Fruit fly (Drosophila melanogaster): ENCODE results near the gene RluA-2.

Gene RluA-2

DNA sequence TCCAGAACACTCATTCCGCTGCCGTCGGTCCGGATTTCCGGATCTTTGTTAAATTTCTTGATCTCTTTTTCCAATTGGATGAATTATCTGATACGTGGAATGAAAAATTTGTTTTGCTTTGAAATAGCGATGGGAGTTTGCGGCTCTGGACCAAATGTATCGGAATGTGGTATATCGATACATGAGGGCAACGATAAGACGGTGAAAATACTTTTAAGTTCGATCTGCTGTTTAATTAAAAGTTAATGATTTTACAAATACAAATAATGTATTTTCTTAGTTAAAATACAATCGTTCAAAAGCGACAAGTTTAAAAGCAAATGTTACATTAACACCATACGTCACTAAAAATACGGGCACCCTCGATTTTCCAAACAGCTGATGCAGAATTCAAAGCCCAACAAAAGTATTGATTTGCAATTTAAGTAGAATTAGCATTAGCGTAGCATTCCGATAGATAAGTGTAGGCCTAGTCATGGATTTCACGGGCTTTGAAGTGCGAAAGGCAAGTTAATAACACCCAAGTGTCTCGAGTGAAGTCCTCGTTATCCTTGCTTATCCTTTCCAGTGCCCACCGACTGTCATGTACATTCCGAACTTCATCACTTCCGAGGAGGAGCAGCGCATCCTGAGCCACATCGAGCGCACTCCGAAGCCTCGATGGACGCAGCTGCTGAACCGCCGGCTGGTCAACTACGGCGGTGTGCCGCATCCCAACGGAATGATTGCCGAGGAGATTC, 11.8 kb downstream of the RluA-2 start, which contains the start of the genes Cog4 and CG6144 (continued):
- TF ChIP-seq Sry-β (GFP tag; optimal IDR thresholded peaks at IDR 0.05) (no peak), CG32772 (GFP tag; IDR thresholded peaks at IDR 0.05) (0 out of 2 replicates have a peak, but pooled peaks have one; percentile 12), Deaf1 (tag; optimal IDR thresholded peaks at IDR 0.05) (no peak), NC2β (GFP tag; optimal IDR thresholded peaks at IDR 0.05) (no peak), cad (GFP tag; optimal IDR thresholded peaks at IDR 0.05) (no peak), jigr1 (GFP tag; IDR thresholded peaks at IDR 0.05) (no peak), Ravus (GFP tag; IDR thresholded peaks at IDR 0.05) (no peak), CG31388 (GFP tag; optimal IDR thresholded peaks at IDR 0.05) (no peak), lola (GFP tag; optimal IDR thresholded peaks at IDR 0.05) (peak in 1 of 3 experiments; percentile 55), hth (optimal IDR thresholded peaks at IDR 0.05) (no peak), CG3065 (GFP tag; optimal IDR thresholded peaks at IDR 0.05) (no peak), CG2120 (GFP tag; optimal IDR thresholded peaks at IDR 0.05) (peak; percentile 54), pzg (GFP tag; optimal IDR thresholded peaks at IDR 0.05) (peak; percentile 61), zen2 (GFP tag; IDR thresholded peaks at IDR 0.05; ENCODE audit: partially characterized antibody) (peak; percentile 80; the same call in 2 of the 3 replicates), klu (GFP tag; IDR thresholded peaks at IDR 0.05) (no peak), schlank (tag; optimal IDR thresholded peaks at IDR 0.05) (no peak), ind (GFP tag; optimal IDR thresholded peaks at IDR 0.05) (no peak), da (GFP tag; optimal IDR thresholded peaks at IDR 0.05) (no peak), CG11695 (GFP tag; IDR thresholded peaks at IDR 0.05) (no peak), gcm (GFP tag; optimal IDR thresholded peaks at IDR 0.05) (no peak), CG2129 (GFP tag; IDR thresholded peaks at IDR 0.05; ENCODE audit: partially characterized antibody) (peak; percentile 63), esg (GFP tag; conservative IDR thresholded peaks at IDR 0.05) (0 out of 2 replicates have a peak, but pooled peaks have one; percentile 7), Dfd (GFP tag; optimal IDR thresholded peaks at IDR 0.05) (no peak), sim (GFP tag; IDR thresholded peaks at IDR 0.05) (no peak), Lpt (GFP tag; optimal IDR thresholded peaks at IDR 0.05) (no peak), vfl (GFP tag; optimal IDR thresholded peaks at IDR 0.05) (no peak), CG6765 (GFP tag; optimal IDR thresholded peaks at IDR 0.05) (no peak), Spps (tag; optimal IDR thresholded peaks at IDR 0.05) (no peak), phol (tag; optimal IDR thresholded peaks at IDR 0.05) (peak; percentile 48), Eip74EF (GFP tag; optimal IDR thresholded peaks at IDR 0.05) (no peak), Xrp1 (GFP tag; IDR thresholded peaks at IDR 0.05) (peak; percentile 53; the same call in 1 of the 2 replicates), crol (GFP tag; IDR thresholded peaks at IDR 0.05) (no peak), CG9437 (GFP tag; optimal IDR thresholded peaks at IDR 0.05) (no peak), cas (GFP tag; IDR thresholded peaks at IDR 0.05) (no peak), prd (optimal IDR thresholded peaks at IDR 0.05) (no peak), prd (GFP tag; IDR thresholded peaks at IDR 0.05) (peak; percentile 48; the same call in 2 of the 3 replicates), CG18476 (GFP tag; optimal IDR thresholded peaks at IDR 0.05) (peak; percentile 0), grn (GFP tag; optimal IDR thresholded peaks at IDR 0.05) (peak; percentile 63), CG2116 (GFP tag; optimal IDR thresholded peaks at IDR 0.05) (peak; percentile 79), CG42726 (GFP tag; IDR thresholded peaks at IDR 0.05; ENCODE audit: partially characterized antibody) (no peak; the same call in 1 of the 2 replicates), CG1529 (GFP tag; optimal IDR thresholded peaks at IDR 0.05) (no peak), sd (tag; optimal IDR thresholded peaks at IDR 0.05) (peak; percentile 97), hkb (optimal IDR thresholded peaks at IDR 0.05) (no peak), hkb (GFP tag; IDR thresholded peaks at IDR 0.05) (peak; percentile 49; the same call in 1 of the 2 replicates), CG10274 (GFP tag; optimal IDR thresholded peaks at IDR 0.05) (no peak), CG11504 (tag; optimal IDR thresholded peaks at IDR 0.05) (no peak), CG8359 (GFP tag; optimal IDR thresholded peaks at IDR 0.05; ENCODE audit: borderline replicate concordance) (no peak), CG8765 (GFP tag; IDR thresholded peaks at IDR 0.05) (no peak), lilli (GFP tag; optimal IDR thresholded peaks at IDR 0.05) (peak; percentile 60), CG8478 (optimal IDR thresholded peaks at IDR 0.05) (no peak), CG11085 (GFP tag; IDR thresholded peaks at IDR 0.05) (no peak)
